Fruit fly (Drosophila melanogaster) whole organism, pupa: ENCODE results near the gene OtopLb.

Experiments
- CG17806 ChIP-seq: fragments of 200-800 bp; sonication (Bioruptor generic); optimal IDR thresholded peaks from 2 replicates; lab custom pipeline; 2018; ENCODE audit warnings: missing biosample characterization, mild to moderate bottlenecking, missing genetic modification characterization, moderate library complexity
- D1 ChIP-seq: fragments of 200-800 bp; sonication (Bioruptor generic); optimal IDR thresholded peaks from 2 replicates; lab custom pipeline; 2018; ENCODE audit warnings: missing biosample characterization, mild to moderate bottlenecking, missing genetic modification characterization, moderate library complexity
- fd96Ca ChIP-seq: fragments of 200-800 bp; sonication (Bioruptor generic); IDR thresholded peaks from 3 replicates; pipeline ENCODE4 v1.3.6; 2022; ENCODE audit warnings: missing biosample characterization, missing genetic modification characterization
- rn ChIP-seq: fragments of 200-800 bp; sonication (Bioruptor generic); IDR thresholded peaks from 2 replicates; pipeline ENCODE4 v1.3.6; 2022; ENCODE audit warnings: missing biosample characterization, missing genetic modification characterization

- no peak for TF ChIP-seq CG17806 (tag; lab: Kevin White, UChicago)
- no peak for TF ChIP-seq fd96Ca (GFP tag; lab: Robert Waterston, UW)
- no peak for TF ChIP-seq rn (GFP tag; lab: Robert Waterston, UW)
- no peak for TF ChIP-seq D1
These were observed 43.3 kb upstream of the OtopLb start, which contains the start of gene CG33281 for dm6 chr2L:3323319-3324287.
